Worm (Caenorhabditis elegans): ENCODE results near the gene C01F1.6.

Gene C01F1.6

ce11 chrII:4322871-4323270, 34.9 kb upstream of the C01F1.6 start, which contains the start of gene H20J04.6:
TSS of gene H20J04.6 (plus strand) at chrII:4323256.
- TF ChIP-seq nhr-12 (tag; optimal IDR thresholded peaks at IDR 0.05): no peak
- peak; percentile 29 for TF ChIP-seq mep-1 (tag; optimal IDR thresholded peaks at IDR 0.05)
- TF ChIP-seq lsy-2 (tag; optimal IDR thresholded peaks at IDR 0.05): peak; percentile 39
- no peak for TF ChIP-seq sem-2 (GFP tag; optimal IDR thresholded peaks at IDR 0.05)
- TF ChIP-seq hlh-1 (tag; optimal IDR thresholded peaks at IDR 0.05): no peak
- peak; percentile 18 for TF ChIP-seq ces-1 (GFP tag; optimal IDR thresholded peaks at IDR 0.05)
- TF ChIP-seq ceh-83 (GFP tag; optimal IDR thresholded peaks at IDR 0.05): peak; percentile 13
- no peak for TF ChIP-seq nhr-2 (tag; optimal IDR thresholded peaks at IDR 0.05)

ce11 chrII:4321766-4322165, 33.8 kb upstream of the C01F1.6 start, which contains the start of gene Y52E8A.1:
TSS of gene Y52E8A.1 (plus strand) at chrII:4322066.
- TF ChIP-seq sem-2 (GFP tag; optimal IDR thresholded peaks at IDR 0.05): no peak
- no peak for TF ChIP-seq ceh-39 (tag; optimal IDR thresholded peaks at IDR 0.05)
- no peak for TF ChIP-seq ceh-43 (GFP tag; optimal IDR thresholded peaks at IDR 0.05)
- no peak for TF ChIP-seq cnd-1 (tag; optimal IDR thresholded peaks at IDR 0.05)
- no peak for TF ChIP-seq unc-39 (tag; optimal IDR thresholded peaks at IDR 0.05)
- TF ChIP-seq ceh-83 (GFP tag; optimal IDR thresholded peaks at IDR 0.05): no peak
- no peak for TF ChIP-seq elt-1 (tag; optimal IDR thresholded peaks at IDR 0.05; ENCODE audit: borderline replicate concordance, insufficient read depth)
- no peak for TF ChIP-seq lin-13 (tag; optimal IDR thresholded peaks at IDR 0.05)
- no peak for TF ChIP-seq unc-120 (tag; optimal IDR thresholded peaks at IDR 0.05; ENCODE audit: poor library complexity, severe bottlenecking)
- no peak for TF ChIP-seq nhr-2 (tag; optimal IDR thresholded peaks at IDR 0.05)
- no peak for TF ChIP-seq pha-4 (tag; optimal IDR thresholded peaks at IDR 0.05)
- no peak for TF ChIP-seq nhr-76 (tag; optimal IDR thresholded peaks at IDR 0.05)
- TF ChIP-seq nhr-237 (tag; optimal IDR thresholded peaks at IDR 0.05): no peak
- no peak for TF ChIP-seq zip-8 (tag; optimal IDR thresholded peaks at IDR 0.05)
- no peak for TF ChIP-seq drap-1 (GFP tag; optimal IDR thresholded peaks at IDR 0.05)

ce11 chrII:4320455-4320854, 32.4 kb upstream of the C01F1.6 start, which contains the start of gene Y52E8A.2:
TSS of gene Y52E8A.2 (plus strand) at chrII:4320836.
- TF ChIP-seq ceh-83 (GFP tag; optimal IDR thresholded peaks at IDR 0.05) (no peak), bed-3 (GFP tag; optimal IDR thresholded peaks at IDR 0.05) (no peak), pha-4 (tag; optimal IDR thresholded peaks at IDR 0.05) (no peak), nhr-28 (tag; optimal IDR thresholded peaks at IDR 0.05) (no peak), lin-32 (GFP tag; optimal IDR thresholded peaks at IDR 0.05) (no peak), lsy-2 (tag; optimal IDR thresholded peaks at IDR 0.05) (no peak), sem-2 (GFP tag; optimal IDR thresholded peaks at IDR 0.05) (no peak)

- TF ChIP-seq zip-8 (tag; optimal IDR thresholded peaks at IDR 0.05): no peak
- no peak for TF ChIP-seq mls-2 (tag; optimal IDR thresholded peaks at IDR 0.05)
- TF ChIP-seq nhr-237 (tag; optimal IDR thresholded peaks at IDR 0.05): no peak
- TF ChIP-seq nhr-28 (tag; optimal IDR thresholded peaks at IDR 0.05): no peak
- TF ChIP-seq lin-32 (GFP tag; optimal IDR thresholded peaks at IDR 0.05): no peak
- no peak for TF ChIP-seq ces-1 (GFP tag; optimal IDR thresholded peaks at IDR 0.05)
- TF ChIP-seq snpc-4 (tag; optimal IDR thresholded peaks at IDR 0.05): no peak
- TF ChIP-seq pha-4 (tag; optimal IDR thresholded peaks at IDR 0.05): no peak
- no peak for TF ChIP-seq ceh-39 (tag; optimal IDR thresholded peaks at IDR 0.05)
- TF ChIP-seq ceh-43 (GFP tag; optimal IDR thresholded peaks at IDR 0.05): no peak
- TF ChIP-seq elt-3 (tag; optimal IDR thresholded peaks at IDR 0.05): no peak
- TF ChIP-seq sptf-1 (tag; optimal IDR thresholded peaks at IDR 0.05): no peak
- no peak for TF ChIP-seq drap-1 (GFP tag; optimal IDR thresholded peaks at IDR 0.05)
- TF ChIP-seq unc-39 (tag; optimal IDR thresholded peaks at IDR 0.05): no peak
- TF ChIP-seq mep-1 (tag; optimal IDR thresholded peaks at IDR 0.05): no peak
- no peak for TF ChIP-seq unc-120 (tag; optimal IDR thresholded peaks at IDR 0.05; ENCODE audit: poor library complexity, severe bottlenecking)
- no peak for TF ChIP-seq unc-62 (GFP tag; optimal IDR thresholded peaks at IDR 0.05)
- no peak for TF ChIP-seq ceh-83 (GFP tag; optimal IDR thresholded peaks at IDR 0.05)
- TF ChIP-seq nhr-76 (tag; optimal IDR thresholded peaks at IDR 0.05): no peak
- TF ChIP-seq tbx-8 (GFP tag; optimal IDR thresholded peaks at IDR 0.05): no peak
These were observed 31.6 kb upstream of the C01F1.6 start, which contains the start of gene Y52E8A.6 for ce11 chrII:4319537-4320019. TSS of gene Y52E8A.6 (minus strand) at chrII:4319969.

ce11 chrII:4316011-4316410, 28.0 kb upstream of the C01F1.6 start, which contains the start of gene srw-40:
TSS of gene srw-40 (minus strand) at chrII:4316111.
- TF ChIP-seq flh-1 (GFP tag; optimal IDR thresholded peaks at IDR 0.05) (no peak), snpc-4 (tag; optimal IDR thresholded peaks at IDR 0.05) (no peak), lin-32 (GFP tag; optimal IDR thresholded peaks at IDR 0.05) (no peak), sem-2 (GFP tag; optimal IDR thresholded peaks at IDR 0.05) (no peak), cnd-1 (tag; optimal IDR thresholded peaks at IDR 0.05) (no peak), ceh-43 (GFP tag; optimal IDR thresholded peaks at IDR 0.05) (no peak), ztf-11 (tag; optimal IDR thresholded peaks at IDR 0.05) (no peak), blmp-1 (tag; optimal IDR thresholded peaks at IDR 0.05) (no peak), unc-62 (GFP tag; optimal IDR thresholded peaks at IDR 0.05) (no peak), zip-8 (tag; optimal IDR thresholded peaks at IDR 0.05) (no peak), nhr-2 (tag; optimal IDR thresholded peaks at IDR 0.05) (no peak), sptf-1 (tag; optimal IDR thresholded peaks at IDR 0.05) (no peak), ham-2 (GFP tag; optimal IDR thresholded peaks at IDR 0.05) (no peak)
